Worm (Caenorhabditis elegans): Measurements from ENCODE around the gene ZK1320.3.

DNA sequence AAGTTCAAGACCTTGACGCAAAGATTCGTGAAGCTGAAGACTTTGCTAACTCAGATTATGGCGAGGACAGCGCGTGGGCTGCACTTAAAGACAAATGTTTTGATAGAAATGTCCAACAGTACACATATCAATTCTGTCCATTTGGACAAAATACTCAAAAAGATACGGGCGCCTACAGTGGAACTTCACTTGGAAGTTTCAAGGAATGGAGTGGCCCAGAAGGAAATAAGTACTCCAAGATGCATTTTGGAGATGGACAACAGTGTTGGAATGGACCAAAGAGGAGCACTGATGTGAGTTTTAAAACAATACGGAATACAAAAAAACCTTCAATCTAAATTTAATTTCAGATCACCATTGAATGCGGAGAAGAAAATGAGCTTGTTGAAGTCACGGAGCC lies 34.3 kb downstream of the ZK1320.3 start:
- TF ChIP-seq elt-1 (tag; optimal IDR thresholded peaks at IDR 0.05): no peak
- TF ChIP-seq nhr-21 (tag; optimal IDR thresholded peaks at IDR 0.05): no peak
- TF ChIP-seq skn-1 (tag; optimal IDR thresholded peaks at IDR 0.05): no peak
- no peak for TF ChIP-seq nhr-11 (tag; optimal IDR thresholded peaks at IDR 0.05)
- TF ChIP-seq lin-13 (GFP tag; optimal IDR thresholded peaks at IDR 0.05): no peak
- no peak for TF ChIP-seq ceh-82 (tag; optimal IDR thresholded peaks at IDR 0.05)
- no peak for TF ChIP-seq aly-2 (tag; optimal IDR thresholded peaks at IDR 0.05)
- no peak for TF ChIP-seq zag-1 (tag; optimal IDR thresholded peaks at IDR 0.05)
- TF ChIP-seq nhr-237 (tag; optimal IDR thresholded peaks at IDR 0.05): no peak
- no peak for TF ChIP-seq nhr-6 (tag; optimal IDR thresholded peaks at IDR 0.05)

Measured in whole organism, L2 larva.